Fruit fly (Drosophila melanogaster): ENCODE data around the gene CG9853.

The CG9853 gene

dm6 chr3R:4378363-4379354 is 23.2 kb downstream of the CG9853 start, which contains the start of gene Sfxn1-3 (continued):
- no peak for TF ChIP-seq br (optimal IDR thresholded peaks at IDR 0.05)
- TF ChIP-seq croc (GFP tag; conservative IDR thresholded peaks at IDR 0.05): no peak
- no peak for TF ChIP-seq fd96Cb (tag; optimal IDR thresholded peaks at IDR 0.05)
- peak; percentile 67 for TF ChIP-seq kni (GFP tag; optimal IDR thresholded peaks at IDR 0.05)
- peak; percentile 0 for TF ChIP-seq Atf3 (GFP tag; optimal IDR thresholded peaks at IDR 0.05)
- TF ChIP-seq abd-A (tag; optimal IDR thresholded peaks at IDR 0.05): no peak
- peak; percentile 72 for TF ChIP-seq CG13894 (tag; optimal IDR thresholded peaks at IDR 0.05)
- peak; percentile 79; the same call in 2 of the 3 replicates for TF ChIP-seq CG34422 (GFP tag; IDR thresholded peaks at IDR 0.05)
- peak; percentile 61; the same call in 1 of the 3 replicates for TF ChIP-seq CG11456 (GFP tag; IDR thresholded peaks at IDR 0.05)
- peak; percentile 67 for TF ChIP-seq CG4328 (GFP tag; optimal IDR thresholded peaks at IDR 0.05)
- TF ChIP-seq Fer3 (tag; optimal IDR thresholded peaks at IDR 0.05): peak; percentile 8
- no peak for TF ChIP-seq CG11560 (tag; IDR thresholded peaks at IDR 0.05)
- no peak for TF ChIP-seq CG31224 (GFP tag; IDR thresholded peaks at IDR 0.05)
- TF ChIP-seq CG3281 (GFP tag; optimal IDR thresholded peaks at IDR 0.05): peak; percentile 35
- TF ChIP-seq pzg (GFP tag; optimal IDR thresholded peaks at IDR 0.05): peak; percentile 49
- TF ChIP-seq nerfin-1 (tag; optimal IDR thresholded peaks at IDR 0.05): no peak
- TF ChIP-seq unc-4 (GFP tag; IDR thresholded peaks at IDR 0.05; ENCODE audit: partially characterized antibody): no peak
- TF ChIP-seq Hr39 (optimal IDR thresholded peaks at IDR 0.05): no peak
- TF ChIP-seq CG3847 (GFP tag; IDR thresholded peaks at IDR 0.05): 0 out of 2 replicates have a peak, but pooled peaks have one; percentile 7
- no peak for TF ChIP-seq disco-r (GFP tag; optimal IDR thresholded peaks at IDR 0.05)
- TF ChIP-seq az2 (GFP tag; optimal IDR thresholded peaks at IDR 0.05): peak; percentile 15
- peak; percentile 78 for TF ChIP-seq nom (GFP tag; optimal IDR thresholded peaks at IDR 0.05)
- TF ChIP-seq CG17328 (GFP tag; IDR thresholded peaks at IDR 0.05): no peak
- TF ChIP-seq ara (GFP tag; IDR thresholded peaks at IDR 0.05): 0 out of 2 replicates have a peak, but pooled peaks have one; percentile 22
- TF ChIP-seq HLHmδ (GFP tag; optimal IDR thresholded peaks at IDR 0.05): peak; percentile 84
- TF ChIP-seq CG10959 (GFP tag; IDR thresholded peaks at IDR 0.05): no peak
- TF ChIP-seq CG13775 (GFP tag; optimal IDR thresholded peaks at IDR 0.05): no peak
- no peak for TF ChIP-seq Kr (GFP tag; optimal IDR thresholded peaks at IDR 0.05)
- no peak for TF ChIP-seq vnd (GFP tag; IDR thresholded peaks at IDR 0.05; ENCODE audit: partially characterized antibody)
- peak; percentile 21; the same call in 1 of the 3 replicates for TF ChIP-seq Optix (GFP tag; IDR thresholded peaks at IDR 0.05)
- TF ChIP-seq psq (GFP tag; optimal IDR thresholded peaks at IDR 0.05): no peak
- TF ChIP-seq YL-1 (GFP tag; optimal IDR thresholded peaks at IDR 0.05): peak; percentile 16
- TF ChIP-seq maf-S (GFP tag; optimal IDR thresholded peaks at IDR 0.05): peak; percentile 39
- no peak for TF ChIP-seq NC2β (GFP tag; optimal IDR thresholded peaks at IDR 0.05)
- peak in 1 of 2 experiments; percentile 79 for TF ChIP-seq Eip74EF (GFP tag; optimal IDR thresholded peaks at IDR 0.05)
- TF ChIP-seq CG13287 (GFP tag; IDR thresholded peaks at IDR 0.05; ENCODE audit: partially characterized antibody): peak; percentile 58
- no peak for TF ChIP-seq CG2129 (GFP tag; IDR thresholded peaks at IDR 0.05; ENCODE audit: partially characterized antibody)
- no peak for TF ChIP-seq CG12744 (GFP tag; optimal IDR thresholded peaks at IDR 0.05)
- no peak for TF ChIP-seq ac (GFP tag; optimal IDR thresholded peaks at IDR 0.05)
- TF ChIP-seq knrl (GFP tag; IDR thresholded peaks at IDR 0.05; ENCODE audit: partially characterized antibody): peak; percentile 19; the same call in 1 of the 3 replicates
- no peak for TF ChIP-seq CG14050 (GFP tag; IDR thresholded peaks at IDR 0.05)
- no peak for TF ChIP-seq CG11247 (GFP tag; IDR thresholded peaks at IDR 0.05)
- peak; percentile 16 for TF ChIP-seq kay (GFP tag; optimal IDR thresholded peaks at IDR 0.05)
- TF ChIP-seq nerfin-2 (GFP tag; IDR thresholded peaks at IDR 0.05; ENCODE audit: partially characterized antibody): no peak; the same call in 1 of the 2 replicates
- no peak for TF ChIP-seq Elba2 (GFP tag; optimal IDR thresholded peaks at IDR 0.05)
- TF ChIP-seq CG34224 (GFP tag; IDR thresholded peaks at IDR 0.05; ENCODE audit: partially characterized antibody): peak; percentile 56; the same call in 2 of the 3 replicates
- no peak for TF ChIP-seq wdn (GFP tag; IDR thresholded peaks at IDR 0.05)
- TF ChIP-seq CG7372 (GFP tag; IDR thresholded peaks at IDR 0.05): no peak

Measured in whole organism, embryonic.